Fruit fly (Drosophila melanogaster) whole organism: ENCODE results near the gene CG46465.

ENCODE experiments used
- CG8478 ChIP-seq: fragments of >200 bp; optimal IDR thresholded peaks from 2 replicates; lab custom pipeline; 2018; ENCODE audit warnings: inconsistent platforms
- Dll ChIP-seq: fragments of >200 bp; optimal IDR thresholded peaks from 2 replicates; lab custom pipeline; 2017
- EcR ChIP-seq, 2 experiments: fragments of >200 bp; optimal IDR thresholded peaks; 2 replicates each; lab custom pipeline; 2017; ENCODE audit warnings: missing biosample characterization in 2 of 2, missing genetic modification characterization in 2 of 2, missing genetic modification reagents in 2 of 2
- pan ChIP-seq: fragments of >200 bp; optimal IDR thresholded peaks from 2 replicates; lab custom pipeline; 2017
- psq ChIP-seq: fragments of >200 bp; optimal IDR thresholded peaks from 2 replicates; lab custom pipeline; 2017
- usp ChIP-seq: fragments of >200 bp; optimal IDR thresholded peaks from 2 replicates; lab custom pipeline; 2017; ENCODE audit warnings: missing biosample characterization, missing genetic modification characterization, mixed read lengths

Gene CG46465

dm6 chr2L:18987078-18987895 is 5.0 kb upstream of the CG46465 start, which contains the start of the genes Swip-1 and EMC5:
Gene Swip-1, minus strand, starts transcription at chr2L:18987280.
Gene EMC5, plus strand, starts transcription at chr2L:18987707.
- TF ChIP-seq Dll (lab: Kevin White, UChicago), result no peak
- no peak for TF ChIP-seq CG8478 (lab: Kevin White, UChicago)
- no peak for TF ChIP-seq psq (lab: Kevin White, UChicago)
- TF ChIP-seq usp, result no peak
- TF ChIP-seq EcR (GFP tag; optimal IDR thresholded peaks at IDR 0.05; lab: Kevin White, UChicago), result no peak
- no peak for TF ChIP-seq pan (lab: Kevin White, UChicago)

dm6 chr2L:18990133-18990532 is 2.2 kb upstream of the CG46465 start, which contains the start of gene CG15170:
Gene CG15170, minus strand, starts transcription at chr2L:18990233.
- TF ChIP-seq Dll (lab: Kevin White, UChicago) (no peak), pan (lab: Kevin White, UChicago) (no peak), psq (lab: Kevin White, UChicago) (no peak), usp (no peak), EcR (GFP tag; optimal IDR thresholded peaks at IDR 0.05; lab: Kevin White, UChicago) (no peak), CG8478 (lab: Kevin White, UChicago) (no peak)

dm6 chr2L:18990720-18991119 is 1.6 kb upstream of the CG46465 start, which contains the start of gene CG15169:
Gene CG15169, plus strand, starts transcription at chr2L:18991020.
- TF ChIP-seq CG8478 (lab: Kevin White, UChicago) (no peak), usp (no peak), EcR (GFP tag; optimal IDR thresholded peaks at IDR 0.05; lab: Kevin White, UChicago) (no peak), psq (lab: Kevin White, UChicago) (no peak), Dll (lab: Kevin White, UChicago) (no peak), pan (lab: Kevin White, UChicago) (no peak)

DNA sequence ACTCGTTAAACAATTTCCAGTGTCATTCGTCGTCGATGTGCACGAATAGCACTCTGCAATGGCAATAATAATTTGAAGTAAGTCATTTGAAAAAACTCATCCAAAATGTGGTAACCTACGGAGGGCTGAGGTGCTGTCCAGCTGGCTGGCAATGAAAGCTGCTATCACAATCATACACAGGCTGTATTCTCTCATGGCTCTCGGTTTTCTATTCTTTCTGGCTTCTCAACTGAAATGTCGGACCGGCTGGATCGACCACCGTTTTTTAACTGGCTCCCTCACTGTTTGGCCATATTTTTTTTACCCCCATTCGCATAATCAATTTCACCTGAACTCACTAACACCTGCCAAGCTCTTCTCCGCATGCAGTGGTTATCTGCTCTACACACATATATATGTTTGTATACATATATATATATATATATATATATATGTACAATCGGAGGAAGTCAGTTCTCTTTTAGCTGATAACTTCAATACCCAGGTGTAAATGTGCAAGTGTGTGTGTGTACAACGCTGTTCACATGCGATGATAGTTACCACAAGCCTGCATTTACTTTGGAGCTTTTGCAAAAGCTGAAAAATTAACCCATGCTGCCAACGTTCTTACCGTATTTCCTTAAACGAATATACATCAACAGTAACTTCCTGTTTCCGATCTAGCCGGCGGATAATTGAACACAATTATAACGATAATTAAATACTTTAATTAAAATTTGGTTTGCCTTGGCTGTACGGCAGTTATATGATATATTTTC is 3.5 kb downstream of the CG46465 start, which contains the start of gene CG10650:
Gene CG10650, minus strand, starts transcription at position 275 of the 758 bp plus-strand sequence.
- TF ChIP-seq usp (no peak), Dll (lab: Kevin White, UChicago) (no peak)

dm6 chr2L:18997148-18997547 is 4.9 kb downstream of the CG46465 start, which contains the start of gene CG31792:
Gene CG31792, plus strand, starts transcription at chr2L:18997448.
- no peak for TF ChIP-seq psq (lab: Kevin White, UChicago)
- TF ChIP-seq pan (lab: Kevin White, UChicago), result no peak

DNA sequence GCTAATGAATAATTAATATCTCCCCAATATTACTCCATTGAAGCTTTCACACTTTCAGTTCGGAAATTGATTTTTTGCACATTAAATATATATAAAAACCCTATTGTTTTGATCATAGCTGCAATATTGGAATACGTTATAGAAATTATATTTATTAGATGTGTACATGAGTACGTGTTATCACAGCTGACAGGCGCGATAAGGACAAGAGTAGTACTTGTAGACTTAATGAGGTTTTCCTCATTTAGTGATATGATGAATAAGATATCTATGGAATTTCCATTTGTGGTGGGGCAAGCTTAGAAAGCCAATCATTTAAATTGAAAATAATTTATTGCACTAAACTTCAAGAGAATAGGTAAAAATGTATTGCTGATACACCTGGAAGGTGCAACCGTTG is 10.2 kb downstream of the CG46465 start:
- no peak for TF ChIP-seq pan (lab: Kevin White, UChicago)
- TF ChIP-seq usp, result no peak
- no peak for TF ChIP-seq EcR (GFP tag; optimal IDR thresholded peaks at IDR 0.05; lab: Kevin White, UChicago)
- no peak for TF ChIP-seq CG8478 (lab: Kevin White, UChicago)
- no peak for TF ChIP-seq psq (lab: Kevin White, UChicago)
- no peak for TF ChIP-seq Dll (lab: Kevin White, UChicago)

dm6 chr2L:19002959-19003371 is 10.7 kb downstream of the CG46465 start, which contains the start of gene CG31793:
Gene CG31793, plus strand, starts transcription at chr2L:19003367.
- TF ChIP-seq pan (lab: Kevin White, UChicago) (no peak), usp (no peak), CG8478 (lab: Kevin White, UChicago) (no peak), EcR (GFP tag; optimal IDR thresholded peaks at IDR 0.05; lab: Kevin White, UChicago) (no peak), Dll (lab: Kevin White, UChicago) (no peak), psq (lab: Kevin White, UChicago) (no peak)

- TF ChIP-seq EcR (GFP tag; optimal IDR thresholded peaks at IDR 0.05; lab: Kevin White, UChicago) (no peak), usp (no peak), pan (lab: Kevin White, UChicago) (no peak), psq (lab: Kevin White, UChicago) (no peak), Dll (lab: Kevin White, UChicago) (no peak), CG8478 (lab: Kevin White, UChicago) (no peak)
Measured at dm6 chr2L:19009130-19009529, 16.8 kb downstream of the CG46465 start, which contains the start of gene RpL30. Gene RpL30, minus strand, starts transcription at chr2L:19009306.

DNA sequence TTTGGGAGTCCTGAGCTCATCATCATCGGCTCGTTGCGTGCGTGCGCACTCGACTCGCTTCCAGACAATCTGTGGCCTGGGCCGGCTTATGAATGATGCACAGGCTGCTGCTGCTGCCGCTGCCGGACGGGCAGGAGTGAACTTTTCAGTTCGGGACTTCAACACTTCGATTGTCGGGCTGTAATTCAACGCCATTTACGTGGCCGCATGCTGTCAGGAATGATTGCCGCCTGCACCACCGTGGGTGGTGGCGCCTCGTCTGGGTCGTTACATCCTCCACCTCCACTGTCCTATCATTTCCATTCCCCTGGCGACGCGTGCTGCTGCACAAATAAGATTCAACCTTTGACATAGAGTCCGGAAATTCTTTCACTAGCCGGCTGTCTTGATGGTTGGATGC is 17.7 kb downstream of the CG46465 start:
- TF ChIP-seq Dll (lab: Kevin White, UChicago) (no peak), psq (lab: Kevin White, UChicago) (no peak), pan (lab: Kevin White, UChicago) (no peak), usp (no peak), CG8478 (lab: Kevin White, UChicago) (no peak), EcR (GFP tag; optimal IDR thresholded peaks at IDR 0.05; lab: Kevin White, UChicago) (no peak)

- TF ChIP-seq CG8478 (lab: Kevin White, UChicago), result no peak
- TF ChIP-seq pan (lab: Kevin White, UChicago), result no peak
- TF ChIP-seq psq (lab: Kevin White, UChicago), result no peak
- no peak for TF ChIP-seq EcR (GFP tag; optimal IDR thresholded peaks at IDR 0.05; lab: Kevin White, UChicago)
- TF ChIP-seq usp, result no peak
- no peak for TF ChIP-seq Dll (lab: Kevin White, UChicago)
Measured at dm6 chr2L:19010566-19010965, 18.3 kb downstream of the CG46465 start, which contains the start of gene robl37BC. Gene robl37BC, plus strand, starts transcription at chr2L:19010866.
